Fruit fly (Drosophila melanogaster): ENCODE results near the gene Cys.

DNA sequence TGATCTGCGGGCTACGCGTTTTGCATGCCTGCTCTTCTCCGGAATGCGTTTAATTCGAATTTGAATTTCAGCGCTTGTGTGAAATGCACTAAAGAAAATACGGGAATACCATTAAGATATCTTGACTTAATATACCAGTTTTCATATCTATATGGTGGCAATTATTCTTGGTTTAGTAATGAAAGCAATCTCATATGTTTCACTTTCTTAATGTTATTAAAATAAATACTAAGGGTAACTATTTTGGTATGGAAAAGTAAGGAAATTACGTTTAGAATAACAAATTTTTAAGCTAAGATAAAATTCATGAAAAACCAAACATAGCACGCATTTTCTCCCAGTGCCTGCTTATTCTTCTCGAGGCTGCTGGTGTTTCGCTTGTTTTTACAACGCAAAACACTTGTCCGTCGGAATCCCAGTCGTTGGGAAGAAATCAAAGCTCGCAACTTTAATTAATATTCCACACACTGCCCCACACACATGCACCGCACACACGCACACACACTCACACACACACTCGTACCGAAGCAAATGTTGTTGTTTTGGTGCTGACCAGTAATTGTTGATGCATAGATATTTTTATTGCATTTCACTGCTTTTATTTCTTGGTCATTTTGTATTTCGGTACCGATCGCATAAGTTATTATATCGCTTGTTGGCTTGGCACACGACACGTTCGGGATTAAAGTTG, 8.5 kb upstream of the Cys start:
- TF ChIP-seq psq (optimal IDR thresholded peaks at IDR 0.05), result no peak
- TF ChIP-seq insv (optimal IDR thresholded peaks at IDR 0.05), result no peak
- TF ChIP-seq ttk (optimal IDR thresholded peaks at IDR 0.05), result no peak
- no peak for TF ChIP-seq h (optimal IDR thresholded peaks at IDR 0.05)
- no peak for TF ChIP-seq Myc (optimal IDR thresholded peaks at IDR 0.05)
